Worm (Caenorhabditis elegans): Measurements from ENCODE around the gene K10D11.7.

- TF ChIP-seq rbr-2 (tag; optimal IDR thresholded peaks at IDR 0.05) (no peak), ama-1 (optimal IDR thresholded peaks at IDR 0.05) (no peak), lir-3 (tag; optimal IDR thresholded peaks at IDR 0.05) (no peak)
Observed at ce11 chrIV:12972780-12973179, 23.0 kb downstream of the K10D11.7 start.
